Fruit fly (Drosophila melanogaster): ENCODE data around the gene daed.

The daed gene

DNA sequence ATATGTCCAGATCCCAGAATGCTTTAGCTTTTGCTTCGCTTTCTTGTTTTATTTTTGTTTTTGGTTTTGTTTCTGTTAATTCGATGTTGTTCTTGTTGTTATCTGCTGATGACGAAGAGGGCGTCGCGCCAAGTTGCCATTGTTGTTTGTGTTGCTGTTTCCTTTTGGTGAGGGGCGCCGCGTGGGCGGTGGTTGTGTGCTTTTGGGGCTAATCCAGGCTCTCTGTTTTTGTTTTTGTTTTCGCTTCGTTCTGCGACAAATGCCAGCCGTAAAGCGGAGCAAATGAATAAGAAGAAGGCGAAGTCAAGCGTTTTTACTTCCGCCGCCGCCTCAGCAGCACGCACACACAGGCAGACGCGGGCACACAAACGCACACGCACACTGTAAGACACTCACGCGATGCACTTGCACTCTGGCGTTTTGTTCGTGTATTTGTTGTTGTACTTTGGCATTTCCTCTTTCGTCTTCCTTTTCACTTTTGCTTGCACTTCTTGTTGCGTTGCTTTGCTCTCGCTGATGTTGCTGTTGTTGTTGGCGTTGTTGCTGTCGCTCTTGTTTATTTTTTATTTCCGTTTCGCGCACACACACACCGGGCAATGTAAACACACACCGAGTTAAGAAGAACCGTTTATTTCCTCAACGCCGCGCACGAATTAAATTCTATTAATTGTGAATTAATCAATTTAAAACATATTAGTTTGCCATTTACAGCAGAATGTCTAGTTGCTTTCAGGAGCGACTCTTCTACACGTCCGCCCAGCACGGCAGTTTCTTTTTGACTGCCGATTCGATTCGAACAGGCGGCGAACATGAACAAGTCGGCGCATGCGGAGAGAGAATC is 37.9 kb downstream of the daed start, which contains the start of gene aop (continued):
- TF ChIP-seq ase (GFP tag; IDR thresholded peaks at IDR 0.05) (no peak), nerfin-2 (GFP tag; IDR thresholded peaks at IDR 0.05; ENCODE audit: partially characterized antibody) (no peak), CG7372 (GFP tag; IDR thresholded peaks at IDR 0.05) (no peak), Hr39 (optimal IDR thresholded peaks at IDR 0.05) (no peak), CkIIα-i1 (GFP tag; IDR thresholded peaks at IDR 0.05) (no peak), CG13624 (GFP tag; optimal IDR thresholded peaks at IDR 0.05) (peak; percentile 15), CG15011 (GFP tag; optimal IDR thresholded peaks at IDR 0.05) (peak; percentile 7), dmrt99B (tag; optimal IDR thresholded peaks at IDR 0.05) (peak; percentile 7), kni (GFP tag; optimal IDR thresholded peaks at IDR 0.05) (peak; percentile 72), CG14441 (GFP tag; IDR thresholded peaks at IDR 0.05) (no peak; the same call in 1 of the 2 replicates), CG4617 (GFP tag; optimal IDR thresholded peaks at IDR 0.05; ENCODE audit: borderline replicate concordance) (no peak), Pdp1 (GFP tag; optimal IDR thresholded peaks at IDR 0.05) (no peak), Mad (GFP tag; optimal IDR thresholded peaks at IDR 0.05) (no peak), CG17186 (GFP tag; optimal IDR thresholded peaks at IDR 0.05) (peak; percentile 8), CG4360 (GFP tag; IDR thresholded peaks at IDR 0.05) (peak; percentile 89), yki (optimal IDR thresholded peaks at IDR 0.05) (no peak), Drgx (GFP tag; IDR thresholded peaks at IDR 0.05) (no peak; the same call in 1 of the 2 replicates), NfI (GFP tag; optimal IDR thresholded peaks at IDR 0.05) (peak; percentile 28), ems (GFP tag; optimal IDR thresholded peaks at IDR 0.05) (peak; percentile 7), corto (GFP tag; optimal IDR thresholded peaks at IDR 0.05) (no peak), Ravus (GFP tag; IDR thresholded peaks at IDR 0.05) (no peak), CG30020 (tag; optimal IDR thresholded peaks at IDR 0.05) (no peak), seq (GFP tag; IDR thresholded peaks at IDR 0.05) (no peak; the same call in 1 of the 2 replicates), B-H1 (GFP tag; IDR thresholded peaks at IDR 0.05) (no peak), salm (tag; optimal IDR thresholded peaks at IDR 0.05) (no peak), prd (optimal IDR thresholded peaks at IDR 0.05) (no peak), prd (GFP tag; IDR thresholded peaks at IDR 0.05) (no peak), dati (GFP tag; IDR thresholded peaks at IDR 0.05) (no peak), nau (GFP tag; optimal IDR thresholded peaks at IDR 0.05) (no peak), CG6689 (GFP tag; IDR thresholded peaks at IDR 0.05) (no peak), slp2 (GFP tag; optimal IDR thresholded peaks at IDR 0.05) (no peak), Lhr (GFP tag; optimal IDR thresholded peaks at IDR 0.05) (no peak), Opbp (GFP tag; IDR thresholded peaks at IDR 0.05; ENCODE audit: partially characterized antibody) (peak; percentile 47; the same call in 1 of the 3 replicates), CG3407 (GFP tag; optimal IDR thresholded peaks at IDR 0.05) (peak; percentile 5), Side (GFP tag; optimal IDR thresholded peaks at IDR 0.05) (no peak), ken (GFP tag; IDR thresholded peaks at IDR 0.05) (no peak), Sox100B (GFP tag; optimal IDR thresholded peaks at IDR 0.05) (no peak), sens (GFP tag) (peak; percentile 82), CG12155 (GFP tag; optimal IDR thresholded peaks at IDR 0.05) (peak; percentile 42), Fer1 (GFP tag; optimal IDR thresholded peaks at IDR 0.05) (peak; percentile 49), dan (GFP tag; IDR thresholded peaks at IDR 0.05) (no peak), CG12071 (GFP tag; optimal IDR thresholded peaks at IDR 0.05) (peak; percentile 56), nerfin-1 (tag; optimal IDR thresholded peaks at IDR 0.05) (no peak), CG7786 (GFP tag; optimal IDR thresholded peaks at IDR 0.05) (no peak), CG10366 (GFP tag; IDR thresholded peaks at IDR 0.05) (no peak), CG10147 (GFP tag; optimal IDR thresholded peaks at IDR 0.05) (no peak), CG7556 (GFP tag; optimal IDR thresholded peaks at IDR 0.05) (peak; percentile 13), CG10274 (GFP tag; optimal IDR thresholded peaks at IDR 0.05) (no peak), ac (GFP tag; optimal IDR thresholded peaks at IDR 0.05) (peak; percentile 50), CG17361 (GFP tag; IDR thresholded peaks at IDR 0.05) (no peak), Nf-YA (GFP tag; IDR thresholded peaks at IDR 0.05) (no peak)
